Worm (Caenorhabditis elegans) whole organism, young adult: ENCODE measurements around the gene T22F3.11.

Experiments
- B0035.1 ChIP-seq: sonication (generic microtip); optimal IDR thresholded peaks from 2 replicates; lab custom pipeline; 2016; ENCODE audit warnings: missing genetic modification characterization, mild to moderate bottlenecking, missing compliant biosample characterization, missing genotype, missing genetic modification reagents
- B0336.3 ChIP-seq: fragments of 200-800 bp; sonication (Bioruptor generic); IDR thresholded peaks from 2 replicates; pipeline ENCODE4 v1.3.6; 2022; ENCODE audit warnings: missing genetic modification characterization, missing compliant biosample characterization
- C17E4.6 ChIP-seq: fragments of 200-800 bp; sonication (Bioruptor generic); IDR thresholded peaks from 2 replicates; pipeline ENCODE4 v1.3.6; 2022; ENCODE audit warnings: missing genetic modification reagents, missing genetic modification characterization, missing compliant biosample characterization
- D2030.7 ChIP-seq: fragments of 200-800 bp; sonication (Bioruptor generic); IDR thresholded peaks from 2 replicates; pipeline ENCODE4 v1.3.6; 2022; ENCODE audit warnings: missing genetic modification reagents, missing genetic modification characterization, missing compliant biosample characterization
- F39B2.1 ChIP-seq: fragments of 200-800 bp; sonication (Bioruptor generic); IDR thresholded peaks from 2 replicates; pipeline ENCODE4 v1.3.6; 2022; ENCODE audit warnings: missing genetic modification reagents, missing genetic modification characterization, missing compliant biosample characterization
- K12H6.12 ChIP-seq: fragments of 200-800 bp; sonication (Bioruptor generic); optimal IDR thresholded peaks from 2 replicates; lab custom pipeline; 2018; ENCODE audit warnings: mild to moderate bottlenecking, missing genetic modification characterization, missing compliant biosample characterization
- Y53F4B.3 ChIP-seq: fragments of 200-800 bp; sonication (Bioruptor generic); IDR thresholded peaks from 2 replicates; pipeline ENCODE4 v1.3.6; 2022; ENCODE audit warnings: missing genetic modification reagents, missing genetic modification characterization, missing compliant biosample characterization
- Y53G8AR.9 ChIP-seq: fragments of 200-800 bp; sonication (Bioruptor generic); conservative IDR thresholded peaks from 2 replicates; pipeline ENCODE4 v1.3.6; 2022; ENCODE audit warnings: missing genetic modification reagents, missing genetic modification characterization, missing compliant biosample characterization
- Y79H2A.3 ChIP-seq: fragments of 200-800 bp; sonication (Bioruptor generic); conservative IDR thresholded peaks from 2 replicates; pipeline ENCODE4 v1.3.6; 2022; ENCODE audit warnings: missing genetic modification reagents, missing genetic modification characterization, missing compliant biosample characterization
- Y95B8A.8 ChIP-seq: fragments of 200-800 bp; sonication (Bioruptor generic); IDR thresholded peaks from 2 replicates; pipeline ENCODE4 v1.3.6; 2022; ENCODE audit warnings: missing genetic modification reagents, missing genetic modification characterization, missing compliant biosample characterization
- aptf-3 ChIP-seq: fragments of 200-800 bp; sonication (Bioruptor generic); IDR thresholded peaks from 2 replicates; pipeline ENCODE4 v1.3.6; 2022; ENCODE audit warnings: missing genetic modification characterization, missing compliant biosample characterization
- atf-7 ChIP-seq: sonication (generic microtip); optimal IDR thresholded peaks from 2 replicates; lab custom pipeline; 2017; ENCODE audit warnings: mild to moderate bottlenecking, missing genetic modification characterization, missing compliant biosample characterization
- attf-3 ChIP-seq: fragments of 200-800 bp; sonication (Bioruptor generic); conservative IDR thresholded peaks from 2 replicates; pipeline ENCODE4 v1.3.6; 2022; ENCODE audit warnings: missing genetic modification reagents, missing genetic modification characterization, missing compliant biosample characterization
- attf-5 ChIP-seq: fragments of 200-800 bp; sonication (Bioruptor generic); optimal IDR thresholded peaks from 2 replicates; lab custom pipeline; 2018; ENCODE audit warnings: mild to moderate bottlenecking, missing genetic modification characterization, missing compliant biosample characterization
- ccch-3 ChIP-seq: fragments of 200-800 bp; sonication (Bioruptor generic); optimal IDR thresholded peaks from 2 replicates; lab custom pipeline; 2018; ENCODE audit warnings: mild to moderate bottlenecking, missing genetic modification characterization, missing compliant biosample characterization
- cebp-1 ChIP-seq, 2 experiments: fragments of 200-800 bp in 1 of 2; sonication (Bioruptor generic) in 1 of 2; sonication (generic microtip) in 1 of 2; IDR thresholded peaks in 1 of 2; optimal IDR thresholded peaks in 1 of 2; 2 replicates each; pipeline versions ENCODE4 v1.3.6 to Lab custom; 2017 to 2022; ENCODE audit warnings: missing compliant biosample characterization in 2 of 2, missing genetic modification characterization in 2 of 2, mild to moderate bottlenecking in 1 of 2, missing genetic modification reagents in 1 of 2, moderate library complexity in 1 of 2
- cebp-2 ChIP-seq: fragments of 200-800 bp; sonication (Bioruptor generic); IDR thresholded peaks from 2 replicates; pipeline ENCODE4 v1.3.6; 2022; ENCODE audit warnings: missing genetic modification characterization, missing compliant biosample characterization
- ceh-100 ChIP-seq: fragments of 200-800 bp; sonication (Bioruptor generic); IDR thresholded peaks from 2 replicates; pipeline ENCODE4 v1.3.6; 2022; ENCODE audit warnings: missing genetic modification reagents, missing genetic modification characterization, missing compliant biosample characterization
- ceh-27 ChIP-seq: fragments of 200-800 bp; sonication (Bioruptor generic); optimal IDR thresholded peaks from 2 replicates; lab custom pipeline; 2018; ENCODE audit warnings: mild to moderate bottlenecking, missing genetic modification characterization, moderate library complexity, missing compliant biosample characterization
- ceh-79 ChIP-seq: sonication (generic microtip); optimal IDR thresholded peaks from 2 replicates; lab custom pipeline; 2017; ENCODE audit warnings: mild to moderate bottlenecking, missing genetic modification characterization, missing compliant biosample characterization
- chd-7 ChIP-seq: sonication (generic microtip); optimal IDR thresholded peaks from 2 replicates; lab custom pipeline; 2016; ENCODE audit warnings: mild to moderate bottlenecking, missing genetic modification characterization, moderate library complexity, missing compliant biosample characterization
- ekl-4 ChIP-seq: fragments of 200-800 bp; sonication (Bioruptor generic); IDR thresholded peaks from 2 replicates; pipeline ENCODE4 v1.3.6; 2022; ENCODE audit warnings: missing genetic modification reagents, missing genetic modification characterization, missing compliant biosample characterization
- ets-4 ChIP-seq: fragments of 200-800 bp; sonication (Bioruptor generic); optimal IDR thresholded peaks from 2 replicates; lab custom pipeline; 2018; ENCODE audit warnings: mild to moderate bottlenecking, missing genetic modification characterization, missing compliant biosample characterization
- him-1 ChIP-seq: sonication (generic microtip); optimal IDR thresholded peaks from 2 replicates; lab custom pipeline; 2016; ENCODE audit warnings: missing genotype, missing genetic modification reagents, missing genetic modification characterization, missing compliant biosample characterization
- lag-1 ChIP-seq: fragments of 200-800 bp; sonication (Bioruptor generic); IDR thresholded peaks from 2 replicates; pipeline ENCODE4 v1.3.6; 2022; ENCODE audit warnings: missing genetic modification reagents, missing genetic modification characterization, missing compliant biosample characterization
- lin-40 ChIP-seq: sonication (generic microtip); optimal IDR thresholded peaks from 2 replicates; lab custom pipeline; 2016; ENCODE audit warnings: missing genetic modification characterization, mild to moderate bottlenecking, missing compliant biosample characterization, missing genotype, missing genetic modification reagents
- lin-54 ChIP-seq: fragments of 200-800 bp; sonication (Bioruptor generic); optimal IDR thresholded peaks from 2 replicates; lab custom pipeline; 2018; ENCODE audit warnings: mild to moderate bottlenecking, missing genetic modification characterization, missing compliant biosample characterization
- lir-1 ChIP-seq: fragments of 200-800 bp; sonication (Bioruptor generic); conservative IDR thresholded peaks from 2 replicates; pipeline ENCODE4 v1.3.6; 2022; ENCODE audit warnings: missing genetic modification reagents, missing genetic modification characterization, missing compliant biosample characterization
- madf-10 ChIP-seq: sonication (generic microtip); optimal IDR thresholded peaks from 2 replicates; lab custom pipeline; 2016; ENCODE audit warnings: mild to moderate bottlenecking, missing genetic modification characterization, missing compliant biosample characterization
- madf-3 ChIP-seq: fragments of 200-800 bp; sonication (Bioruptor generic); IDR thresholded peaks from 2 replicates; pipeline ENCODE4 v1.3.6; 2022; ENCODE audit warnings: missing genetic modification reagents, missing genetic modification characterization, missing compliant biosample characterization
- madf-8 ChIP-seq: fragments of 200-800 bp; sonication (Bioruptor generic); conservative IDR thresholded peaks from 2 replicates; pipeline ENCODE4 v1.3.6; 2022; ENCODE audit warnings: missing genetic modification reagents, missing genetic modification characterization, missing compliant biosample characterization
- mcd-1 ChIP-seq: fragments of 200-800 bp; sonication (Bioruptor generic); IDR thresholded peaks from 2 replicates; pipeline ENCODE4 v1.3.6; 2022; ENCODE audit warnings: missing genetic modification reagents, missing genetic modification characterization, missing compliant biosample characterization
- mel-28 ChIP-seq: sonication (generic microtip); optimal IDR thresholded peaks from 2 replicates; lab custom pipeline; 2016; ENCODE audit warnings: borderline replicate concordance, mild to moderate bottlenecking, missing genetic modification characterization, missing compliant biosample characterization
- mes-4 ChIP-seq: sonication (generic microtip); optimal IDR thresholded peaks from 2 replicates; lab custom pipeline; 2016; ENCODE audit warnings: missing genotype, missing genetic modification characterization, missing compliant biosample characterization
- nfyb-1 ChIP-seq: fragments of 200-800 bp; sonication (Bioruptor generic); IDR thresholded peaks from 2 replicates; pipeline ENCODE4 v1.3.6; 2022; ENCODE audit warnings: missing genetic modification reagents, missing genetic modification characterization, missing compliant biosample characterization
- nhr-27 ChIP-seq: fragments of 200-800 bp; sonication (Bioruptor generic); optimal IDR thresholded peaks from 2 replicates; lab custom pipeline; 2018; ENCODE audit warnings: mild to moderate bottlenecking, missing genetic modification characterization, moderate library complexity, missing compliant biosample characterization
- repo-1 ChIP-seq: sonication (generic microtip); optimal IDR thresholded peaks from 2 replicates; lab custom pipeline; 2017; ENCODE audit warnings: mild to moderate bottlenecking, missing genetic modification characterization, missing compliant biosample characterization
- rpc-1 ChIP-seq, 2 experiments: fragments of 150-350 bp in 1 of 2; sonication (generic microtip) in 1 of 2; optimal IDR thresholded peaks; 2 replicates each; lab custom pipeline; 2014 to 2018; ENCODE audit warnings: missing biosample characterization in 1 of 2, missing genetic modification characterization in 1 of 2, missing genetic modification reagents in 1 of 2, missing genotype in 1 of 2
- sdz-38 ChIP-seq: sonication (generic microtip); optimal IDR thresholded peaks from 2 replicates; lab custom pipeline; 2016; ENCODE audit warnings: missing genotype, missing genetic modification characterization, missing compliant biosample characterization
- somi-1 ChIP-seq: fragments of 200-800 bp; sonication (Bioruptor generic); optimal IDR thresholded peaks from 2 replicates; lab custom pipeline; 2018; ENCODE audit warnings: mild to moderate bottlenecking, missing genetic modification characterization, missing compliant biosample characterization
- tlf-1 ChIP-seq: fragments of 200-800 bp; sonication (Bioruptor generic); optimal IDR thresholded peaks from 2 replicates; lab custom pipeline; 2018; ENCODE audit warnings: mild to moderate bottlenecking, missing genetic modification characterization, missing compliant biosample characterization
- unc-62 ChIP-seq: fragments of 150-350 bp; optimal IDR thresholded peaks from 2 replicates; lab custom pipeline; 2014; ENCODE audit warnings: missing biosample characterization, missing genetic modification reagents, missing genetic modification characterization
- zim-3 ChIP-seq: sonication (generic microtip); optimal IDR thresholded peaks from 2 replicates; lab custom pipeline; 2017; ENCODE audit warnings: mild to moderate bottlenecking, missing genetic modification characterization, moderate library complexity, missing compliant biosample characterization
- ztf-28 ChIP-seq: fragments of 200-800 bp; sonication (Bioruptor generic); IDR thresholded peaks from 2 replicates; pipeline ENCODE4 v1.3.6; 2022; ENCODE audit warnings: missing genetic modification reagents, missing genetic modification characterization, missing compliant biosample characterization

T22F3.11 gene

DNA sequence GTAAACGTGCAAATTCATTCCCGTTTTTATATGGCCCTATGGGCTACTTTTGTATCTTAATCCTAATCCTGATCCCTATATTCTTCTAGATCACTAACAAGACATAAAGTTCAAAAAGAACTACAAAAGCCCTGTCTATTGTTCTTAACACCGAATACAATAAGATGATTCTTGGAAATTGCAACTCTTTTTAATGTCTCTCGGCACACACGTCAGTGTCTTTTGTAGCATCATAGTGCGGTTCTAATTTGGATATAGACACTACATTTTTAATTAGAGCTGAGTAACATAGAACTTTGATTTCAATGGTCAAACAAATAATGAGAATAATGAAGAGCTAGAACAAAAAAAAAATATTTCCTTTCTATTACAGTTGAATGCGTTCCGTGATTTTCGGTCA is 25.5 kb upstream of the T22F3.11 start:
- TF ChIP-seq F39B2.1 (no peak), ets-4 (GFP tag; lab: Kevin White, UChicago) (no peak), nhr-27 (no peak), mes-4 (no peak), K12H6.12 (tag; lab: Kevin White, UChicago) (no peak), nfyb-1 (GFP tag; lab: Robert Waterston, UW) (no peak), madf-8 (GFP tag; lab: Robert Waterston, UW) (no peak), B0035.1 (tag; lab: Kevin White, UChicago) (no peak), lag-1 (no peak), ceh-27 (no peak), attf-3 (GFP tag; lab: Robert Waterston, UW) (no peak), D2030.7 (no peak), Y53F4B.3 (no peak), rpc-1 (optimal IDR thresholded peaks at IDR 0.05; lab: Kevin White, UChicago) (no peak), rpc-1 (tag; optimal IDR thresholded peaks at IDR 0.05; lab: Kevin White, UChicago) (no peak), ccch-3 (GFP tag; lab: Kevin White, UChicago) (no peak), him-1 (no peak), lin-40 (tag; lab: Kevin White, UChicago) (no peak), Y79H2A.3 (GFP tag; lab: Robert Waterston, UW) (no peak), C17E4.6 (GFP tag; lab: Robert Waterston, UW) (no peak), ceh-79 (tag; lab: Kevin White, UChicago) (no peak)
- TF ChIP-seq, all 124 proteins: peak for 0

DNA sequence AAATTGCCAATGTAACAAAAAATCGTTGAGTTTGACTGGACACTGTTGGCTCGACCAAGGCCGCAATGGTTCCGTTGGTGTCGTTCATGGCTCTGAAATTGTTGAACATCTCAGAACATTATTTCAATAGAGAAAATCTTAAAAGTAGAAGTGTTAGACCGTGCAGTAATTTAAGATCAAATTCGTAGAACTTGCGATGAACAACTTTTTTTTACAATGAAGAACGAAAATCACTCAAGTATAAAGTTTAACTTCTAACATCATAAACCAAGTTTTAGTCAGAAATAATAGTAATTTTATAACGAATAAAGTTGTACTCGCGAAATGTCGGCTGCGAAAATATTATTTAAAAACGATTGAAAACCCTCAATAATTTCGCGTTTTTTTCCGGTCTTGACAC is 22.7 kb upstream of the T22F3.11 start, which contains the start of gene srx-41:
srx-41 (minus strand) TSS at position 101 of the 400 bp plus-strand sequence.
- no peak for TF ChIP-seq somi-1
- TF ChIP-seq lin-54 (GFP tag; lab: Kevin White, UChicago) = no peak
- no peak for TF ChIP-seq ceh-100
- TF ChIP-seq, all 124 proteins: peak for 0

DNA sequence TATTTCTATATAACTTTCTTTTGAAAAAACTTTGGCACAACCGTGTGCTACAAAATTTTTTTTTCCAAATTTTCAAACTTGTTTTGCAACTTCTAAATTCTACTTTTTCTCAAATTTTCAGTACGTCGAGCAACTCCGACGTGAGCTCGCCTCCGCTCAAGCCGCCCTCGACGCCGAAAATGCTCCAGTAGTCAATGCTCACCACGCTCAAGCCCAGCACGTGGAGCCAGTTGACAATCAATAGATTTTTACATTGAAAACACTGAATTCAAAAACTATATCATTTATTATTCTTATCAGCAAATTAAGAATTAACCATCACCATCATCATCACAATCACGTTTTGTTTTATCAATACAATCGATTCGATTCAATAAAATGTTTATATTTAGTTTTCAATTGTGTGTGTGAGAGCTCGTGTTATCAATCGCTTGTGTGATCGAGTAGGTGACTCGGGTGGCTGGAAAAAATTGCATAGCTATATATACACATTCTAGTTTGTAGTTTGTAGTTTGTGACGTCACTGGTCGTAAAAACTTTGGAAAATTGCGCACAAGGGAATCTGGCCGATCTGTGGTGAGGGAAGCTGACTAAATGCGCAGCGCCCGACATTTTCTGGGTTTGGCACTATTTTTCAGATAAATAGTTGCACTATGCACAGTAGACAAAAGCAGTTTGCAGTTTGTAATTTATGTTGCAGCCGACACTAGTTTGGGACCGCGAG is 20.1 kb upstream of the T22F3.11 start:
- TF ChIP-seq B0035.1 (tag; lab: Kevin White, UChicago) (no peak), chd-7 (tag; lab: Kevin White, UChicago) (peak; percentile 64), repo-1 (tag; lab: Kevin White, UChicago) (peak; percentile 75), F39B2.1 (0 out of 2 replicates have a peak, but pooled peaks have one; percentile 62), unc-62 (no peak), zim-3 (tag; lab: Kevin White, UChicago) (peak; percentile 17), atf-7 (peak; percentile 91), sdz-38 (tag; lab: Kevin White, UChicago) (no peak), cebp-1 (GFP tag; IDR thresholded peaks at IDR 0.05; lab: Robert Waterston, UW) (no peak), cebp-1 (tag; optimal IDR thresholded peaks at IDR 0.05; lab: Kevin White, UChicago) (peak; percentile 54), aptf-3 (GFP tag; lab: Robert Waterston, UW) (no peak), mcd-1 (GFP tag; lab: Robert Waterston, UW) (peak; percentile 22; the same call in 1 of the 2 replicates), attf-5 (peak; percentile 48), madf-10 (peak; percentile 91), ekl-4 (GFP tag; lab: Robert Waterston, UW) (0 out of 2 replicates have a peak, but pooled peaks have one; percentile 40), Y53G8AR.9 (peak; percentile 88; the same call in 1 of the 2 replicates), attf-3 (GFP tag; lab: Robert Waterston, UW) (no peak), nfyb-1 (GFP tag; lab: Robert Waterston, UW) (peak; percentile 84), lir-1 (GFP tag; lab: Robert Waterston, UW) (no peak), Y95B8A.8 (no peak), B0336.3 (GFP tag; lab: Robert Waterston, UW) (peak; percentile 92), ztf-28 (no peak), mes-4 (no peak), tlf-1 (GFP tag; lab: Kevin White, UChicago) (peak; percentile 62), madf-3 (GFP tag; lab: Robert Waterston, UW) (no peak), mel-28 (tag; lab: Kevin White, UChicago) (no peak), cebp-2 (GFP tag; lab: Robert Waterston, UW) (0 out of 2 replicates have a peak, but pooled peaks have one; percentile 56)
